Worm (Caenorhabditis elegans) whole organism, midembryonic: Measurements from ENCODE around the gene Y6G8.14.

Experiments used
- T22C8.4 ChIP-seq: fragments of 200-800 bp; sonication (Bioruptor generic); IDR thresholded peaks from 2 replicates; pipeline ENCODE4 v1.3.6; 2022; ENCODE audit warnings: missing genetic modification characterization, missing compliant biosample characterization
- cog-1 ChIP-seq: sonication (generic microtip); optimal IDR thresholded peaks from 2 replicates; lab custom pipeline; 2016; ENCODE audit warnings: missing genetic modification characterization, missing compliant biosample characterization
- flt-1 ChIP-seq: fragments of 200-800 bp; sonication (Bioruptor generic); IDR thresholded peaks from 2 replicates; pipeline ENCODE4 v1.3.6; 2022; ENCODE audit warnings: missing genetic modification characterization, missing compliant biosample characterization
- klf-2 ChIP-seq: fragments of 200-800 bp; sonication (Bioruptor generic); conservative IDR thresholded peaks from 2 replicates; pipeline ENCODE4 v1.3.6; 2022; ENCODE audit warnings: missing genetic modification reagents, missing genetic modification characterization, missing compliant biosample characterization
- med-1 ChIP-seq: sonication (generic microtip); optimal IDR thresholded peaks from 2 replicates; lab custom pipeline; 2017; ENCODE audit warnings: missing genetic modification characterization, mild to moderate bottlenecking, missing compliant biosample characterization, antibody characterized with exemption, missing genetic modification reagents; ENCODE audit not compliant: insufficient read depth
- ref-1 ChIP-seq: fragments of 200-800 bp; sonication (Bioruptor generic); conservative IDR thresholded peaks from 2 replicates; pipeline ENCODE4 v1.3.6; 2022; ENCODE audit warnings: missing genetic modification reagents, missing genetic modification characterization, missing compliant biosample characterization
- tab-1 ChIP-seq: fragments of 200-800 bp; sonication (Bioruptor generic); IDR thresholded peaks from 2 replicates; pipeline ENCODE4 v1.3.6; 2022; ENCODE audit warnings: missing genetic modification characterization, missing compliant biosample characterization
- ztf-23 ChIP-seq: fragments of 200-800 bp; sonication (Bioruptor generic); IDR thresholded peaks from 2 replicates; pipeline ENCODE4 v1.3.6; 2022; ENCODE audit warnings: missing genetic modification reagents, missing genetic modification characterization, missing compliant biosample characterization
- ztf-29 ChIP-seq: fragments of 200-800 bp; sonication (Bioruptor generic); IDR thresholded peaks from 2 replicates; pipeline ENCODE4 v1.3.6; 2022; ENCODE audit warnings: missing genetic modification reagents, missing genetic modification characterization, missing compliant biosample characterization

The Y6G8.14 gene

ce11 chrV:17614251-17614650, at the start of gene Y6G8.14:
Gene Y6G8.14 (minus strand): TSS chrV:17614351.
- TF ChIP-seq flt-1 (GFP tag; lab: Robert Waterston, UW) (no peak), ztf-29 (no peak), klf-2 (GFP tag; lab: Robert Waterston, UW) (no peak), T22C8.4 (no peak), ztf-23 (GFP tag; lab: Robert Waterston, UW) (no peak), tab-1 (GFP tag; lab: Robert Waterston, UW) (no peak), cog-1 (no peak), ref-1 (GFP tag; lab: Robert Waterston, UW) (no peak), med-1 (GFP tag; lab: Kevin White, UChicago) (no peak)

ce11 chrV:17662260-17662659, 48.1 kb upstream of the Y6G8.14 start:
- no peak for TF ChIP-seq tab-1 (GFP tag; lab: Robert Waterston, UW)
- no peak for TF ChIP-seq ztf-23 (GFP tag; lab: Robert Waterston, UW)
- TF ChIP-seq ref-1 (GFP tag; lab: Robert Waterston, UW) = no peak

- TF ChIP-seq flt-1 (GFP tag; lab: Robert Waterston, UW) (no peak), T22C8.4 (no peak), med-1 (GFP tag; lab: Kevin White, UChicago) (no peak), cog-1 (no peak), ztf-29 (no peak), tab-1 (GFP tag; lab: Robert Waterston, UW) (no peak), klf-2 (GFP tag; lab: Robert Waterston, UW) (no peak), ztf-23 (GFP tag; lab: Robert Waterston, UW) (no peak), ref-1 (GFP tag; lab: Robert Waterston, UW) (no peak)
Measured at ce11 chrV:17660003-17660402, 45.9 kb upstream of the Y6G8.14 start, which contains the start of gene dgat-2. Gene dgat-2 (plus strand): TSS chrV:17660303.

ce11 chrV:17659228-17659627, 45.1 kb upstream of the Y6G8.14 start, which contains the start of gene fbxa-108:
Gene fbxa-108 (minus strand): TSS chrV:17659385.
- TF ChIP-seq T22C8.4 (no peak), cog-1 (no peak), ztf-23 (GFP tag; lab: Robert Waterston, UW) (no peak), klf-2 (GFP tag; lab: Robert Waterston, UW) (no peak), tab-1 (GFP tag; lab: Robert Waterston, UW) (no peak), ref-1 (GFP tag; lab: Robert Waterston, UW) (no peak), med-1 (GFP tag; lab: Kevin White, UChicago) (no peak)

ce11 chrV:17658824-17659223, 44.7 kb upstream of the Y6G8.14 start:
- TF ChIP-seq cog-1 (no peak), ztf-29 (no peak), ztf-23 (GFP tag; lab: Robert Waterston, UW) (no peak), med-1 (GFP tag; lab: Kevin White, UChicago) (no peak), ref-1 (GFP tag; lab: Robert Waterston, UW) (no peak), T22C8.4 (no peak), tab-1 (GFP tag; lab: Robert Waterston, UW) (no peak), klf-2 (GFP tag; lab: Robert Waterston, UW) (no peak), flt-1 (GFP tag; lab: Robert Waterston, UW) (no peak)

- TF ChIP-seq tab-1 (GFP tag; lab: Robert Waterston, UW) (no peak), med-1 (GFP tag; lab: Kevin White, UChicago) (no peak), T22C8.4 (no peak), ref-1 (GFP tag; lab: Robert Waterston, UW) (no peak), klf-2 (GFP tag; lab: Robert Waterston, UW) (no peak), flt-1 (GFP tag; lab: Robert Waterston, UW) (no peak), ztf-23 (GFP tag; lab: Robert Waterston, UW) (no peak)
Measured at ce11 chrV:17655205-17655604, 41.1 kb upstream of the Y6G8.14 start.

- TF ChIP-seq cog-1 (no peak), flt-1 (GFP tag; lab: Robert Waterston, UW) (no peak), med-1 (GFP tag; lab: Kevin White, UChicago) (no peak)
Measured at ce11 chrV:17650427-17650826, 36.3 kb upstream of the Y6G8.14 start, which contains the start of gene fbxa-192. Gene fbxa-192 (minus strand): TSS chrV:17650527.

ce11 chrV:17628566-17628965, 14.4 kb upstream of the Y6G8.14 start, which contains the start of gene F57G4.10:
Gene F57G4.10 (plus strand): TSS chrV:17628866.
- TF ChIP-seq cog-1 (no peak), ref-1 (GFP tag; lab: Robert Waterston, UW) (no peak), tab-1 (GFP tag; lab: Robert Waterston, UW) (no peak), ztf-23 (GFP tag; lab: Robert Waterston, UW) (no peak), klf-2 (GFP tag; lab: Robert Waterston, UW) (no peak), med-1 (GFP tag; lab: Kevin White, UChicago) (no peak), flt-1 (GFP tag; lab: Robert Waterston, UW) (no peak), T22C8.4 (no peak), ztf-29 (no peak)

ce11 chrV:17624906-17625305, 10.8 kb upstream of the Y6G8.14 start, which contains the start of gene F57G4.11:
Gene F57G4.11 (plus strand): TSS chrV:17625206.
- TF ChIP-seq cog-1 (no peak), flt-1 (GFP tag; lab: Robert Waterston, UW) (no peak), T22C8.4 (no peak), klf-2 (GFP tag; lab: Robert Waterston, UW) (no peak), tab-1 (GFP tag; lab: Robert Waterston, UW) (no peak), med-1 (GFP tag; lab: Kevin White, UChicago) (no peak), ref-1 (GFP tag; lab: Robert Waterston, UW) (no peak), ztf-29 (no peak), ztf-23 (GFP tag; lab: Robert Waterston, UW) (no peak)

- TF ChIP-seq ztf-23 (GFP tag; lab: Robert Waterston, UW) = no peak
Measured at ce11 chrV:17623230-17623629, 9.1 kb upstream of the Y6G8.14 start, which contains the start of gene F57G4.1. Gene F57G4.1 (plus strand): TSS chrV:17623530.
